Fruit fly (Drosophila melanogaster): Measurements from ENCODE around the gene CG11594.

CG11594 gene

dm6 chr3L:4016754-4017153 is 9.1 kb downstream of the CG11594 start (continued):
- TF ChIP-seq CG7963 (GFP tag; IDR thresholded peaks at IDR 0.05; ENCODE audit: partially characterized antibody) (no peak), CG4360 (GFP tag; IDR thresholded peaks at IDR 0.05) (0 out of 2 replicates have a peak, but pooled peaks have one; percentile 35), tll (GFP tag; optimal IDR thresholded peaks at IDR 0.05) (no peak), fru (optimal IDR thresholded peaks at IDR 0.05) (no peak), danr (GFP tag; IDR thresholded peaks at IDR 0.05) (peak; percentile 56; the same call in 1 of the 2 replicates), en (GFP tag; optimal IDR thresholded peaks at IDR 0.05) (peak; percentile 17), fd96Cb (tag; optimal IDR thresholded peaks at IDR 0.05) (peak; percentile 76), CG15073 (GFP tag; optimal IDR thresholded peaks at IDR 0.05) (no peak), bbx (GFP tag; IDR thresholded peaks at IDR 0.05; ENCODE audit: partially characterized antibody) (no peak), CG10321 (GFP tag; IDR thresholded peaks at IDR 0.05) (no peak), CG14050 (GFP tag; IDR thresholded peaks at IDR 0.05) (no peak), zfh2 (GFP tag; optimal IDR thresholded peaks at IDR 0.05) (no peak), CG10543 (GFP tag; optimal IDR thresholded peaks at IDR 0.05) (no peak), ham (GFP tag; IDR thresholded peaks at IDR 0.05) (no peak), insv (GFP tag; optimal IDR thresholded peaks at IDR 0.05) (no peak), Eip74EF (GFP tag; optimal IDR thresholded peaks at IDR 0.05) (no peak), kay (GFP tag; optimal IDR thresholded peaks at IDR 0.05) (no peak), ssp (GFP tag; IDR thresholded peaks at IDR 0.05) (peak; percentile 53), CG12219 (GFP tag; optimal IDR thresholded peaks at IDR 0.05) (peak; percentile 65), CG32767 (GFP tag; IDR thresholded peaks at IDR 0.05) (peak; percentile 46; the same call in 1 of the 2 replicates), stwl (tag; optimal IDR thresholded peaks at IDR 0.05) (peak; percentile 15), Dbx (GFP tag; IDR thresholded peaks at IDR 0.05) (no peak), CG6689 (GFP tag; IDR thresholded peaks at IDR 0.05) (peak; percentile 72), vnd (GFP tag; IDR thresholded peaks at IDR 0.05; ENCODE audit: partially characterized antibody) (no peak), Aef1 (GFP tag; IDR thresholded peaks at IDR 0.05) (peak; percentile 36; the same call in 1 of the 3 replicates), luna (GFP tag; optimal IDR thresholded peaks at IDR 0.05) (no peak), lola (GFP tag; optimal IDR thresholded peaks at IDR 0.05) (peak in 1 of 3 experiments; percentile 76), Spps (tag; optimal IDR thresholded peaks at IDR 0.05) (peak; percentile 56), z (GFP tag; IDR thresholded peaks at IDR 0.05) (0 out of 3 replicates have a peak, but pooled peaks have one; percentile 15), Adf1 (GFP tag; IDR thresholded peaks at IDR 0.05) (no peak), YL-1 (GFP tag; optimal IDR thresholded peaks at IDR 0.05) (no peak), ci (GFP tag; IDR thresholded peaks at IDR 0.05) (peak; percentile 87), CG8765 (GFP tag; IDR thresholded peaks at IDR 0.05) (peak; percentile 75; the same call in 1 of the 2 replicates), CG18476 (GFP tag; optimal IDR thresholded peaks at IDR 0.05) (peak; percentile 24), CG31441 (GFP tag; IDR thresholded peaks at IDR 0.05) (peak; percentile 60), CG2116 (GFP tag; optimal IDR thresholded peaks at IDR 0.05) (no peak), CG12942 (GFP tag; optimal IDR thresholded peaks at IDR 0.05) (peak; percentile 30), CG7745 (tag; optimal IDR thresholded peaks at IDR 0.05) (no peak), CG11085 (GFP tag; IDR thresholded peaks at IDR 0.05) (no peak), ERR (GFP tag; optimal IDR thresholded peaks at IDR 0.05) (no peak), fd64A (GFP tag; optimal IDR thresholded peaks at IDR 0.05) (peak; percentile 71), CHES-1-like (GFP tag; optimal IDR thresholded peaks at IDR 0.05) (no peak), pan (optimal IDR thresholded peaks at IDR 0.05) (no peak), pan (GFP tag; optimal IDR thresholded peaks at IDR 0.05 in 1 of 2, IDR thresholded peaks at IDR 0.05 in 1 of 2) (peak in 1 of 2 experiments; percentile 71), Tbp (GFP tag; optimal IDR thresholded peaks at IDR 0.05) (no peak), Dfd (GFP tag; optimal IDR thresholded peaks at IDR 0.05) (no peak), Chrac-16 (GFP tag; optimal IDR thresholded peaks at IDR 0.05) (peak; percentile 75), CG2199 (GFP tag; IDR thresholded peaks at IDR 0.05) (peak; percentile 28; the same call in 1 of the 3 replicates), Ptx1 (GFP tag; IDR thresholded peaks at IDR 0.05) (peak; percentile 53), croc (GFP tag; conservative IDR thresholded peaks at IDR 0.05) (peak; percentile 73), CG1602 (GFP tag; optimal IDR thresholded peaks at IDR 0.05) (peak; percentile 62), maf-S (GFP tag; optimal IDR thresholded peaks at IDR 0.05) (no peak)

All from whole organism, embryonic.